Fruit fly (Drosophila melanogaster): ENCODE results near the gene CG45101.

Gene CG45101

dm6 chr3L:11093046-11093520 lies 28.3 kb downstream of the CG45101 start, which contains the start of gene JIL-1 (continued):
- TF ChIP-seq CG4730 (GFP tag; IDR thresholded peaks at IDR 0.05) (peak; percentile 50), luna (GFP tag; optimal IDR thresholded peaks at IDR 0.05) (no peak), NFAT (GFP tag; IDR thresholded peaks at IDR 0.05) (peak; percentile 92), Mad (GFP tag; optimal IDR thresholded peaks at IDR 0.05) (peak; percentile 63), Usf (GFP tag; optimal IDR thresholded peaks at IDR 0.05) (no peak), CG11695 (GFP tag; IDR thresholded peaks at IDR 0.05) (0 out of 3 replicates have a peak, but pooled peaks have one; percentile 30), Nf-YC (tag; optimal IDR thresholded peaks at IDR 0.05) (peak; percentile 65), nom (GFP tag; optimal IDR thresholded peaks at IDR 0.05) (no peak), run (tag; optimal IDR thresholded peaks at IDR 0.05) (no peak), CG32532 (GFP tag; IDR thresholded peaks at IDR 0.05) (peak; percentile 88), Xrp1 (GFP tag; IDR thresholded peaks at IDR 0.05) (peak; percentile 76), CG4424 (GFP tag; optimal IDR thresholded peaks at IDR 0.05) (peak; percentile 44), tin (GFP tag; optimal IDR thresholded peaks at IDR 0.05) (peak; percentile 61), zf30C (GFP tag; optimal IDR thresholded peaks at IDR 0.05) (no peak), CG31365 (tag; optimal IDR thresholded peaks at IDR 0.05) (no peak), zen (tag; optimal IDR thresholded peaks at IDR 0.05) (peak; percentile 55), ash1 (GFP tag; optimal IDR thresholded peaks at IDR 0.05) (no peak), CG12659 (GFP tag; optimal IDR thresholded peaks at IDR 0.05) (peak; percentile 75), Camta (GFP tag; optimal IDR thresholded peaks at IDR 0.05) (peak; percentile 37), kay (GFP tag; optimal IDR thresholded peaks at IDR 0.05) (peak; percentile 32), trem (tag; optimal IDR thresholded peaks at IDR 0.05) (peak; percentile 8), bbx (GFP tag; IDR thresholded peaks at IDR 0.05; ENCODE audit: partially characterized antibody) (peak; percentile 89), pum (GFP tag; optimal IDR thresholded peaks at IDR 0.05) (peak; percentile 1), HmgZ (tag; optimal IDR thresholded peaks at IDR 0.05) (peak; percentile 49), CG18764 (GFP tag; optimal IDR thresholded peaks at IDR 0.05) (peak; percentile 30), CG3726 (GFP tag; IDR thresholded peaks at IDR 0.05) (no peak; the same call in 2 of the 3 replicates), caup (GFP tag; optimal IDR thresholded peaks at IDR 0.05; ENCODE audit: severe bottlenecking) (peak; percentile 29), CG9727 (GFP tag; optimal IDR thresholded peaks at IDR 0.05) (peak; percentile 28), dysf (GFP tag; IDR thresholded peaks at IDR 0.05) (peak; percentile 75), CG7839 (tag; optimal IDR thresholded peaks at IDR 0.05) (peak; percentile 79), Taf1 (GFP tag; IDR thresholded peaks at IDR 0.05) (peak; percentile 45; the same call in 1 of the 2 replicates), Doc2 (GFP tag; IDR thresholded peaks at IDR 0.05) (no peak), ewg (GFP tag; optimal IDR thresholded peaks at IDR 0.05) (peak; percentile 6), CG14050 (GFP tag; IDR thresholded peaks at IDR 0.05) (peak; percentile 66; the same call in 2 of the 3 replicates), tio (GFP tag; optimal IDR thresholded peaks at IDR 0.05) (no peak), hth (optimal IDR thresholded peaks at IDR 0.05) (no peak), Nf-YA (GFP tag; IDR thresholded peaks at IDR 0.05) (peak; percentile 9; the same call in 1 of the 2 replicates), p53 (GFP tag; optimal IDR thresholded peaks at IDR 0.05) (no peak), CG8478 (optimal IDR thresholded peaks at IDR 0.05) (no peak), pb (GFP tag; optimal IDR thresholded peaks at IDR 0.05) (no peak), sr (GFP tag; IDR thresholded peaks at IDR 0.05) (peak; percentile 5; the same call in 1 of the 3 replicates), stc (GFP tag; IDR thresholded peaks at IDR 0.05) (peak; percentile 39; the same call in 1 of the 2 replicates), Chrac-16 (GFP tag; optimal IDR thresholded peaks at IDR 0.05) (peak; percentile 63), aop (GFP tag; IDR thresholded peaks at IDR 0.05) (0 out of 2 replicates have a peak, but pooled peaks have one; percentile 39), fu2 (GFP tag; optimal IDR thresholded peaks at IDR 0.05) (peak; percentile 53), CG2120 (GFP tag; optimal IDR thresholded peaks at IDR 0.05) (peak; percentile 85), sqz (GFP tag; optimal IDR thresholded peaks at IDR 0.05) (peak; percentile 13), pita (GFP tag; optimal IDR thresholded peaks at IDR 0.05) (no peak), ssp (GFP tag; IDR thresholded peaks at IDR 0.05) (peak; percentile 57), CG8359 (GFP tag; optimal IDR thresholded peaks at IDR 0.05; ENCODE audit: borderline replicate concordance) (no peak), CG8944 (GFP tag; optimal IDR thresholded peaks at IDR 0.05) (peak; percentile 12), CG6175 (GFP tag; IDR thresholded peaks at IDR 0.05) (peak; percentile 71; the same call in 2 of the 3 replicates)

Data from whole organism, embryonic.